Fruit fly (Drosophila melanogaster): Measurements from ENCODE around the gene CG12084.

CG12084 gene

dm6 chr3L:1536487-1537337 is 40.3 kb upstream of the CG12084 start, which contains the start of the genes CG12091 and pns (continued):
- TF ChIP-seq CG11504 (tag; optimal IDR thresholded peaks at IDR 0.05) (no peak), CG12659 (GFP tag; optimal IDR thresholded peaks at IDR 0.05) (peak; percentile 87), CG12104 (GFP tag; optimal IDR thresholded peaks at IDR 0.05) (peak; percentile 31), CG11456 (GFP tag; IDR thresholded peaks at IDR 0.05) (peak; percentile 74), crol (GFP tag; IDR thresholded peaks at IDR 0.05) (no peak; the same call in 1 of the 2 replicates), Taf1 (GFP tag; IDR thresholded peaks at IDR 0.05) (0 out of 2 replicates have a peak, but pooled peaks have one; percentile 30), Rx (GFP tag; IDR thresholded peaks at IDR 0.05) (0 out of 2 replicates have a peak, but pooled peaks have one; percentile 44), D (optimal IDR thresholded peaks at IDR 0.05) (no peak), D (GFP tag; optimal IDR thresholded peaks at IDR 0.05) (peak; percentile 22), CrebB (tag; optimal IDR thresholded peaks at IDR 0.05) (peak; percentile 62), CG10321 (GFP tag; IDR thresholded peaks at IDR 0.05) (peak; percentile 25; the same call in 1 of the 2 replicates), CG17829 (tag; optimal IDR thresholded peaks at IDR 0.05) (peak; percentile 81), tx (GFP tag; optimal IDR thresholded peaks at IDR 0.05) (peak; percentile 61), CG10654 (GFP tag; optimal IDR thresholded peaks at IDR 0.05) (peak; percentile 65), MESR4 (GFP tag; optimal IDR thresholded peaks at IDR 0.05) (peak; percentile 93), rib (GFP tag; IDR thresholded peaks at IDR 0.05) (no peak), CG7786 (GFP tag; optimal IDR thresholded peaks at IDR 0.05) (peak; percentile 57), grau (tag; optimal IDR thresholded peaks at IDR 0.05) (peak; percentile 67), CG7928 (GFP tag; optimal IDR thresholded peaks at IDR 0.05) (peak; percentile 58), bsh (GFP tag; optimal IDR thresholded peaks at IDR 0.05) (peak in 1 of 2 experiments; percentile 56), CG12299 (tag; optimal IDR thresholded peaks at IDR 0.05) (peak; percentile 42), esg (GFP tag; conservative IDR thresholded peaks at IDR 0.05) (peak; percentile 61), vfl (GFP tag; optimal IDR thresholded peaks at IDR 0.05) (peak; percentile 40), CG11398 (GFP tag; optimal IDR thresholded peaks at IDR 0.05) (peak; percentile 68), hb (GFP tag; IDR thresholded peaks at IDR 0.05; ENCODE audit: partially characterized antibody) (no peak), CG7372 (GFP tag; IDR thresholded peaks at IDR 0.05) (peak; percentile 60; the same call in 1 of the 2 replicates), Oli (tag; optimal IDR thresholded peaks at IDR 0.05) (peak; percentile 39), CG7556 (GFP tag; optimal IDR thresholded peaks at IDR 0.05) (peak; percentile 59), CG18599 (GFP tag; optimal IDR thresholded peaks at IDR 0.05) (peak; percentile 70), hkb (optimal IDR thresholded peaks at IDR 0.05) (peak; percentile 39), hkb (GFP tag; IDR thresholded peaks at IDR 0.05) (peak; percentile 64), sug (tag; optimal IDR thresholded peaks at IDR 0.05) (peak; percentile 69), emc (GFP tag; optimal IDR thresholded peaks at IDR 0.05) (no peak), CG12769 (tag; optimal IDR thresholded peaks at IDR 0.05) (no peak), Oaz (GFP tag; IDR thresholded peaks at IDR 0.05) (no peak), CG8089 (GFP tag; optimal IDR thresholded peaks at IDR 0.05) (peak; percentile 56), da (GFP tag; optimal IDR thresholded peaks at IDR 0.05) (peak; percentile 8), CG6689 (GFP tag; IDR thresholded peaks at IDR 0.05) (peak; percentile 64), CG3847 (GFP tag; IDR thresholded peaks at IDR 0.05) (peak; percentile 73), lilli (GFP tag; optimal IDR thresholded peaks at IDR 0.05) (peak; percentile 77), psq (GFP tag; optimal IDR thresholded peaks at IDR 0.05) (peak; percentile 38), z (GFP tag; IDR thresholded peaks at IDR 0.05) (no peak), CG30403 (GFP tag; optimal IDR thresholded peaks at IDR 0.05) (peak; percentile 81), Hmx (GFP tag; optimal IDR thresholded peaks at IDR 0.05) (peak; percentile 38), tup (GFP tag; optimal IDR thresholded peaks at IDR 0.05) (no peak), so (GFP tag; IDR thresholded peaks at IDR 0.05) (peak; percentile 6; the same call in 2 of the 3 replicates), Deaf1 (tag; optimal IDR thresholded peaks at IDR 0.05) (peak; percentile 51), hth (optimal IDR thresholded peaks at IDR 0.05) (no peak), Ets97D (GFP tag; optimal IDR thresholded peaks at IDR 0.05) (peak; percentile 84), CG1832 (GFP tag; optimal IDR thresholded peaks at IDR 0.05) (no peak)
